Worm (Caenorhabditis elegans) whole organism, early embryonic: ENCODE results near the gene srv-8.

Source experiments
- ama-1 ChIP-seq: fragments of 150-350 bp; optimal IDR thresholded peaks from 2 replicates; lab custom pipeline; 2014
- ceh-13 ChIP-seq: fragments of 200-800 bp; sonication (Bioruptor generic); optimal IDR thresholded peaks from 2 replicates; lab custom pipeline; 2018; ENCODE audit warnings: mild to moderate bottlenecking, missing genetic modification characterization, missing compliant biosample characterization
- scrt-1 ChIP-seq: fragments of 200-800 bp; sonication (Bioruptor generic); IDR thresholded peaks from 2 replicates; pipeline ENCODE4 v1.3.6; 2022; ENCODE audit warnings: missing genetic modification characterization, missing compliant biosample characterization
- tbx-37 ChIP-seq: fragments of 200-800 bp; sonication (Bioruptor generic); conservative IDR thresholded peaks from 2 replicates; pipeline ENCODE4 v1.3.6; 2022; ENCODE audit warnings: missing genetic modification reagents, missing genetic modification characterization, missing compliant biosample characterization
- tra-4 ChIP-seq: sonication (generic microtip); optimal IDR thresholded peaks from 2 replicates; lab custom pipeline; 2017; ENCODE audit warnings: missing genetic modification characterization, missing compliant biosample characterization

DNA sequence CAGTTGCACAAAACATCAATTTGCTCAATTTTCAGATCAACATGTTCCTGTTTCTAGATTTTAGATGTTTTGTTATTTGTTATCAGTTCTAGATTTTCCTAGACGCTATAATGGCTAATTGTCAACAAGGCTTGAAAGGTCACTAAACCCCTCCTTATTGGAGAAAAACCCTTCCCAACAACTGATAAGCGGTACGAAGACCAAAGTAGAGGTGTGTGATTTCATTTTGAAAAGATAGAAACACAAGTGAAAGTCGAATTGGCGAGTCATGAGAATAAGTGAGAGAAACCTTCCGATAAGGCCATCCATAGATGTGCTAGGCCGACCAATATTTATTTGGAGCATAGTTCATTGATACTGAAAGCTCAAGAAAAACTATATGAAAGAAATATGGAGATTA, 46.9 kb downstream of the srv-8 start:
- TF ChIP-seq ama-1 (lab: Kevin White, UChicago) (no peak), scrt-1 (GFP tag; lab: Robert Waterston, UW) (no peak), tra-4 (tag; lab: Kevin White, UChicago) (no peak), tbx-37 (GFP tag; lab: Robert Waterston, UW) (no peak), ceh-13 (GFP tag; lab: Kevin White, UChicago) (no peak)
